Fruit fly (Drosophila melanogaster) whole organism, embryonic: ENCODE data around the gene mEFG1.
A peak's percentile ranks its signal among the peaks of the same experiment; 100 is the strongest.

Experiments used
- Ada2b ChIP-seq: fragments of 200-800 bp; sonication (Bioruptor generic); IDR thresholded peaks from 2 replicates; pipeline ENCODE4 v1.3.6; 2022; ENCODE audit warnings: missing biosample characterization, missing genetic modification characterization
- B-H1 ChIP-seq: fragments of 200-800 bp; sonication (Bioruptor generic); IDR thresholded peaks from 3 replicates; pipeline ENCODE4 v1.3.6; 2022; ENCODE audit warnings: missing biosample characterization, missing genetic modification characterization
- Blimp-1 ChIP-seq: fragments of 200-800 bp; sonication (Bioruptor generic); optimal IDR thresholded peaks from 3 replicates; lab custom pipeline; 2018; ENCODE audit warnings: missing biosample characterization, missing genetic modification characterization, mild to moderate bottlenecking, moderate library complexity, missing genetic modification reagents
- BtbVII ChIP-seq: fragments of 200-800 bp; sonication (Bioruptor generic); optimal IDR thresholded peaks from 3 replicates; lab custom pipeline; 2017; ENCODE audit warnings: missing biosample characterization, mild to moderate bottlenecking, missing genetic modification characterization
- CG10147 ChIP-seq: fragments of 200-800 bp; sonication (Bioruptor generic); optimal IDR thresholded peaks from 2 replicates; lab custom pipeline; 2019; ENCODE audit warnings: missing biosample characterization, mild to moderate bottlenecking, missing genetic modification characterization, moderate library complexity
- CG1024 ChIP-seq: fragments of 200-800 bp; sonication (Bioruptor generic); IDR thresholded peaks from 2 replicates; pipeline ENCODE4 v1.3.6; 2022; ENCODE audit warnings: missing biosample characterization, missing genetic modification characterization
- CG11560 ChIP-seq: fragments of 200-800 bp; sonication (Bioruptor generic); IDR thresholded peaks from 3 replicates; pipeline ENCODE4 v1.3.6; 2022; ENCODE audit warnings: missing biosample characterization, missing genetic modification characterization
- CG14965 ChIP-seq: fragments of 200-800 bp; sonication (Bioruptor generic); optimal IDR thresholded peaks from 2 replicates; lab custom pipeline; 2016; ENCODE audit warnings: missing biosample characterization, missing genetic modification characterization, borderline replicate concordance
- CG1603 ChIP-seq: fragments of 200-800 bp; sonication (Bioruptor generic); optimal IDR thresholded peaks from 2 replicates; lab custom pipeline; 2019; ENCODE audit warnings: missing biosample characterization, mild to moderate bottlenecking, missing genetic modification characterization, moderate library complexity
- CG16779 ChIP-seq: fragments of 200-800 bp; sonication (Bioruptor generic); IDR thresholded peaks from 2 replicates; pipeline ENCODE4 v1.3.6; 2022; ENCODE audit warnings: missing biosample characterization, missing genetic modification characterization
- CG17186 ChIP-seq: fragments of 200-800 bp; sonication (Bioruptor generic); optimal IDR thresholded peaks from 3 replicates; lab custom pipeline; 2017; ENCODE audit warnings: missing biosample characterization, missing genetic modification reagents, missing genetic modification characterization
- CG17385 ChIP-seq: fragments of 200-800 bp; sonication (Bioruptor generic); optimal IDR thresholded peaks from 3 replicates; lab custom pipeline; 2018; ENCODE audit warnings: missing biosample characterization, mild to moderate bottlenecking, missing genetic modification characterization
- CG17829 ChIP-seq: fragments of 200-800 bp; optimal IDR thresholded peaks from 2 replicates; lab custom pipeline; 2019; ENCODE audit warnings: missing biosample characterization, mild to moderate bottlenecking, missing genetic modification characterization, moderate library complexity
- CG2199 ChIP-seq: fragments of 200-800 bp; sonication (Bioruptor generic); IDR thresholded peaks from 3 replicates; pipeline ENCODE4 v1.3.6; 2022; ENCODE audit warnings: missing biosample characterization, missing genetic modification characterization
- CG2678 ChIP-seq: fragments of 200-800 bp; sonication (Bioruptor generic); optimal IDR thresholded peaks from 3 replicates; lab custom pipeline; 2019; ENCODE audit warnings: missing biosample characterization, mild to moderate bottlenecking, missing genetic modification characterization, moderate library complexity
- CG2875 ChIP-seq: fragments of 200-800 bp; sonication (Bioruptor generic); optimal IDR thresholded peaks from 2 replicates; lab custom pipeline; 2017; ENCODE audit warnings: missing biosample characterization, mild to moderate bottlenecking, missing genetic modification characterization, missing genetic modification reagents
- CG3065 ChIP-seq: fragments of 200-800 bp; sonication (Bioruptor generic); optimal IDR thresholded peaks from 2 replicates; lab custom pipeline; 2016; ENCODE audit warnings: missing biosample characterization, missing genetic modification characterization
- CG8388 ChIP-seq: fragments of 200-800 bp; sonication (Bioruptor generic); optimal IDR thresholded peaks from 2 replicates; lab custom pipeline; 2019; ENCODE audit warnings: missing biosample characterization, mild to moderate bottlenecking, missing genetic modification characterization, moderate library complexity
- CG8944 ChIP-seq: fragments of 200-800 bp; sonication (Bioruptor generic); optimal IDR thresholded peaks from 3 replicates; lab custom pipeline; 2016; ENCODE audit warnings: missing biosample characterization, missing genetic modification characterization
- CG9727 ChIP-seq: fragments of 200-800 bp; sonication (Bioruptor generic); optimal IDR thresholded peaks from 3 replicates; lab custom pipeline; 2017; ENCODE audit warnings: missing biosample characterization, mild to moderate bottlenecking, missing genetic modification characterization
- Camta ChIP-seq: fragments of 200-800 bp; sonication (Bioruptor generic); optimal IDR thresholded peaks from 2 replicates; lab custom pipeline; 2016; ENCODE audit warnings: missing biosample characterization, missing genetic modification characterization
- Chrac-16 ChIP-seq: fragments of 200-800 bp; sonication (Bioruptor generic); optimal IDR thresholded peaks from 3 replicates; lab custom pipeline; 2016; ENCODE audit warnings: missing biosample characterization, missing genetic modification characterization
- HLH54F ChIP-seq: fragments of 200-800 bp; sonication (Bioruptor generic); optimal IDR thresholded peaks from 3 replicates; lab custom pipeline; 2016; ENCODE audit warnings: missing biosample characterization, missing genetic modification characterization
- Hmr ChIP-seq: fragments of 200-800 bp; sonication (Bioruptor generic); optimal IDR thresholded peaks from 3 replicates; lab custom pipeline; 2017; ENCODE audit warnings: mild to moderate bottlenecking, missing biosample characterization, missing genetic modification reagents, missing genetic modification characterization
- Hmx ChIP-seq: fragments of 200-800 bp; sonication (Bioruptor generic); optimal IDR thresholded peaks from 2 replicates; lab custom pipeline; 2016; ENCODE audit warnings: missing biosample characterization, missing genetic modification characterization
- Med ChIP-seq: fragments of 200-800 bp; sonication (Bioruptor generic); peaks from one replicate; lab custom pipeline; 2016; ENCODE audit warnings: missing biosample characterization, missing genetic modification characterization, mild to moderate bottlenecking, inconsistent platforms, moderate library complexity
- Mes4 ChIP-seq: fragments of 200-800 bp; sonication (Bioruptor generic); optimal IDR thresholded peaks from 2 replicates; lab custom pipeline; 2016; ENCODE audit warnings: missing biosample characterization, missing genetic modification characterization
- Neu2 ChIP-seq: fragments of 200-800 bp; sonication (Bioruptor generic); optimal IDR thresholded peaks from 3 replicates; lab custom pipeline; 2016; ENCODE audit warnings: missing biosample characterization, missing genetic modification characterization, borderline replicate concordance
- Nf-YB ChIP-seq: fragments of 200-800 bp; sonication (Bioruptor generic); optimal IDR thresholded peaks from 3 replicates; lab custom pipeline; 2019; ENCODE audit warnings: missing biosample characterization, mild to moderate bottlenecking, missing genetic modification characterization, moderate library complexity
- PHDP ChIP-seq: fragments of 200-800 bp; sonication (Bioruptor generic); optimal IDR thresholded peaks from 3 replicates; lab custom pipeline; 2018; ENCODE audit warnings: missing biosample characterization, mild to moderate bottlenecking, missing genetic modification characterization, moderate library complexity
- Ssrp ChIP-seq: fragments of 200-800 bp; sonication (Bioruptor generic); optimal IDR thresholded peaks from 2 replicates; lab custom pipeline; 2018; ENCODE audit warnings: missing biosample characterization, mild to moderate bottlenecking, missing genetic modification characterization, moderate library complexity
- Trl ChIP-seq, 3 experiments: fragments of >200 bp in 2 of 3; fragments of 200-800 bp in 1 of 3; sonication (Bioruptor generic) in 1 of 3; optimal IDR thresholded peaks; 2 replicates in 1 of 3; 3 replicates in 2 of 3; lab custom pipeline; 2016 to 2017; ENCODE audit warnings: missing biosample characterization in 1 of 3, missing genetic modification characterization in 1 of 3
- btn ChIP-seq: fragments of 200-800 bp; sonication (Bioruptor generic); optimal IDR thresholded peaks from 2 replicates; lab custom pipeline; 2016; ENCODE audit warnings: missing biosample characterization, missing genetic modification characterization
- corto ChIP-seq: fragments of 200-800 bp; sonication (Bioruptor generic); optimal IDR thresholded peaks from 2 replicates; lab custom pipeline; 2016; ENCODE audit warnings: missing biosample characterization, mild to moderate bottlenecking, missing genetic modification characterization, moderate library complexity
- da ChIP-seq: fragments of 200-800 bp; sonication (Bioruptor generic); optimal IDR thresholded peaks from 2 replicates; lab custom pipeline; 2016; ENCODE audit warnings: missing biosample characterization, missing genetic modification characterization
- exex ChIP-seq: fragments of 200-800 bp; sonication (Bioruptor generic); optimal IDR thresholded peaks from 4 replicates; lab custom pipeline; 2018; ENCODE audit warnings: missing biosample characterization, mild to moderate bottlenecking, missing genetic modification characterization, moderate library complexity
- grn ChIP-seq: fragments of 200-800 bp; sonication (Bioruptor generic); optimal IDR thresholded peaks from 3 replicates; lab custom pipeline; 2017; ENCODE audit warnings: missing biosample characterization, missing genetic modification characterization
- hkb ChIP-seq, 2 experiments: fragments of 200-800 bp in 1 of 2; fragments of >200 bp in 1 of 2; sonication (Bioruptor generic) in 1 of 2; IDR thresholded peaks in 1 of 2; optimal IDR thresholded peaks in 1 of 2; 2 replicates each; pipeline versions ENCODE4 v1.3.6 to Lab custom; 2017 to 2022; ENCODE audit warnings: missing biosample characterization in 1 of 2, missing genetic modification characterization in 1 of 2
- kay ChIP-seq: fragments of 200-800 bp; sonication (Bioruptor generic); optimal IDR thresholded peaks from 2 replicates; lab custom pipeline; 2016; ENCODE audit warnings: missing biosample characterization, missing genetic modification characterization
- pita ChIP-seq: fragments of 200-800 bp; sonication (Bioruptor generic); optimal IDR thresholded peaks from 2 replicates; lab custom pipeline; 2017; ENCODE audit warnings: missing biosample characterization, mild to moderate bottlenecking, missing genetic modification characterization
- repo ChIP-seq: fragments of 200-800 bp; sonication (Bioruptor generic); optimal IDR thresholded peaks from 2 replicates; lab custom pipeline; 2016; ENCODE audit warnings: missing biosample characterization, missing genetic modification characterization
- salm ChIP-seq: fragments of 200-800 bp; sonication (Bioruptor generic); optimal IDR thresholded peaks from 2 replicates; lab custom pipeline; 2018; ENCODE audit warnings: missing biosample characterization, mild to moderate bottlenecking, missing genetic modification characterization
- schlank ChIP-seq: fragments of 200-800 bp; sonication (Bioruptor generic); optimal IDR thresholded peaks from 2 replicates; lab custom pipeline; 2018; ENCODE audit warnings: missing biosample characterization, mild to moderate bottlenecking, missing genetic modification characterization
- sens ChIP-seq: fragments of 200-800 bp; sonication (Bioruptor generic); peaks from one replicate; lab custom pipeline; 2016; ENCODE audit warnings: missing biosample characterization, missing genetic modification characterization
- shn ChIP-seq: fragments of 200-800 bp; sonication (Bioruptor generic); optimal IDR thresholded peaks from 3 replicates; lab custom pipeline; 2016; ENCODE audit warnings: missing biosample characterization, missing genetic modification characterization
- sug ChIP-seq: fragments of 200-800 bp; optimal IDR thresholded peaks from 2 replicates; lab custom pipeline; 2019; ENCODE audit warnings: missing biosample characterization, mild to moderate bottlenecking, missing genetic modification characterization, moderate library complexity
- toy ChIP-seq: fragments of 200-800 bp; sonication (Bioruptor generic); IDR thresholded peaks from 2 replicates; pipeline ENCODE4 v1.3.6; 2022; ENCODE audit warnings: missing biosample characterization, missing genetic modification characterization
- trem ChIP-seq: fragments of 200-800 bp; optimal IDR thresholded peaks from 3 replicates; lab custom pipeline; 2019; ENCODE audit warnings: missing biosample characterization, mild to moderate bottlenecking, missing genetic modification characterization, moderate library complexity
- trh ChIP-seq: fragments of 200-800 bp; sonication (Bioruptor generic); optimal IDR thresholded peaks from 2 replicates; lab custom pipeline; 2016; ENCODE audit warnings: missing biosample characterization, missing genetic modification characterization
- zen2 ChIP-seq: fragments of 200-800 bp; sonication (Bioruptor generic); IDR thresholded peaks from 3 replicates; pipeline ENCODE4 v1.3.6; 2022; ENCODE audit warnings: missing biosample characterization, missing genetic modification characterization; ENCODE audit not compliant: partially characterized antibody
- zf30C ChIP-seq: fragments of 200-800 bp; sonication (Bioruptor generic); optimal IDR thresholded peaks from 3 replicates; lab custom pipeline; 2018; ENCODE audit warnings: missing biosample characterization, mild to moderate bottlenecking, missing genetic modification characterization

mEFG1 gene

dm6 chr2L:7215657-7216056 is 7.2 kb downstream of the mEFG1 start (continued):
- TF ChIP-seq Nf-YB (GFP tag; lab: Kevin White, UChicago) (no peak), B-H1 (GFP tag; lab: Robert Waterston, UW) (no peak), shn (GFP tag; lab: Kevin White, UChicago) (no peak), trem (tag; lab: Kevin White, UChicago) (no peak), Hmx (GFP tag; lab: Kevin White, UChicago) (no peak), Camta (no peak), CG8944 (no peak), CG11560 (tag; lab: Robert Waterston, UW) (no peak), CG3065 (GFP tag; lab: Kevin White, UChicago) (no peak), repo (no peak), CG14965 (GFP tag; lab: Kevin White, UChicago) (no peak), Trl (optimal IDR thresholded peaks at IDR 0.05; lab: Kevin White, UChicago) (no peak), Trl (GFP tag; optimal IDR thresholded peaks at IDR 0.05; lab: Kevin White, UChicago) (no peak), btn (GFP tag; lab: Kevin White, UChicago) (no peak), Ssrp (tag; lab: Kevin White, UChicago) (no peak), Neu2 (GFP tag; lab: Kevin White, UChicago) (no peak), CG2678 (tag; lab: Kevin White, UChicago) (peak; percentile 39), Chrac-16 (GFP tag; lab: Kevin White, UChicago) (no peak), Blimp-1 (GFP tag; lab: Kevin White, UChicago) (peak; percentile 9), PHDP (peak; percentile 24), corto (no peak), BtbVII (GFP tag; lab: Kevin White, UChicago) (peak; percentile 30), toy (GFP tag; lab: Robert Waterston, UW) (no peak), Ada2b (no peak), CG1603 (peak; percentile 33), CG1024 (GFP tag; lab: Robert Waterston, UW) (no peak), CG17829 (tag; lab: Kevin White, UChicago) (no peak), Med (GFP tag; lab: Kevin White, UChicago) (peak; percentile 79), Hmr (GFP tag; lab: Kevin White, UChicago) (peak; percentile 41), CG8388 (GFP tag; lab: Kevin White, UChicago) (no peak), da (GFP tag; lab: Kevin White, UChicago) (no peak), CG9727 (GFP tag; lab: Kevin White, UChicago) (no peak), schlank (tag; lab: Kevin White, UChicago) (no peak), CG17385 (GFP tag; lab: Kevin White, UChicago) (no peak), CG17186 (no peak), CG10147 (GFP tag; lab: Kevin White, UChicago) (no peak), pita (GFP tag; lab: Kevin White, UChicago) (no peak)
- TF ChIP-seq, all 482 proteins: peak for 41

dm6 chr2L:7214885-7215284 is 8.0 kb downstream of the mEFG1 start:
- TF ChIP-seq shn (GFP tag; lab: Kevin White, UChicago) (no peak), sug (peak; percentile 33), HLH54F (GFP tag; lab: Kevin White, UChicago) (no peak), CG2199 (GFP tag; lab: Robert Waterston, UW) (peak; percentile 44; the same call in 1 of the 3 replicates), exex (tag; lab: Kevin White, UChicago) (peak; percentile 97), trh (GFP tag; lab: Kevin White, UChicago) (no peak), sens (GFP tag; lab: Kevin White, UChicago) (peak; percentile 16), CG2875 (no peak), grn (GFP tag; lab: Kevin White, UChicago) (peak; percentile 62), salm (tag; lab: Kevin White, UChicago) (peak; percentile 14), zf30C (no peak), CG16779 (GFP tag; lab: Robert Waterston, UW) (no peak), kay (GFP tag; lab: Kevin White, UChicago) (no peak), Mes4 (GFP tag; lab: Kevin White, UChicago) (no peak), zen2 (GFP tag; lab: Robert Waterston, UW) (no peak), CG2678 (tag; lab: Kevin White, UChicago) (peak; percentile 10), hkb (optimal IDR thresholded peaks at IDR 0.05; lab: Kevin White, UChicago) (no peak), hkb (GFP tag; IDR thresholded peaks at IDR 0.05; lab: Robert Waterston, UW) (0 out of 2 replicates have a peak, but pooled peaks have one; percentile 8), CG8388 (GFP tag; lab: Kevin White, UChicago) (no peak), corto (no peak)
